Fruit fly (Drosophila melanogaster) whole organism, embryonic: ENCODE data around the gene Nost.

Experiments used
- Bgb ChIP-seq: fragments of 200-800 bp; sonication (Bioruptor generic); IDR thresholded peaks from 2 replicates; pipeline ENCODE4 v1.3.6; 2022; ENCODE audit warnings: missing biosample characterization, missing genetic modification characterization; ENCODE audit not compliant: partially characterized antibody
- Bteb2 ChIP-seq: fragments of 200-800 bp; sonication (Bioruptor generic); optimal IDR thresholded peaks from 2 replicates; lab custom pipeline; 2016; ENCODE audit warnings: missing biosample characterization, missing genetic modification characterization
- CG10321 ChIP-seq: fragments of 200-800 bp; sonication (Bioruptor generic); IDR thresholded peaks from 2 replicates; pipeline ENCODE4 v1.3.6; 2022; ENCODE audit warnings: missing biosample characterization, missing genetic modification characterization
- CG11560 ChIP-seq: fragments of 200-800 bp; sonication (Bioruptor generic); IDR thresholded peaks from 3 replicates; pipeline ENCODE4 v1.3.6; 2022; ENCODE audit warnings: missing biosample characterization, missing genetic modification characterization
- CG12219 ChIP-seq: fragments of 200-800 bp; sonication (Bioruptor generic); optimal IDR thresholded peaks from 3 replicates; lab custom pipeline; 2018; ENCODE audit warnings: missing biosample characterization, mild to moderate bottlenecking, missing genetic modification characterization
- CG14965 ChIP-seq: fragments of 200-800 bp; sonication (Bioruptor generic); optimal IDR thresholded peaks from 2 replicates; lab custom pipeline; 2016; ENCODE audit warnings: missing biosample characterization, missing genetic modification characterization, borderline replicate concordance
- CG2129 ChIP-seq: fragments of 200-800 bp; sonication (Bioruptor generic); IDR thresholded peaks from 2 replicates; pipeline ENCODE4 v1.3.6; 2022; ENCODE audit warnings: missing biosample characterization, missing genetic modification characterization; ENCODE audit not compliant: partially characterized antibody
- CG31365 ChIP-seq: fragments of 200-800 bp; sonication (Bioruptor generic); optimal IDR thresholded peaks from 2 replicates; lab custom pipeline; 2018; ENCODE audit warnings: missing biosample characterization, mild to moderate bottlenecking, missing genetic modification characterization
- CG3838 ChIP-seq: fragments of 200-800 bp; sonication (Bioruptor generic); optimal IDR thresholded peaks from 3 replicates; lab custom pipeline; 2016; ENCODE audit warnings: missing biosample characterization, missing genetic modification characterization
- CG4328 ChIP-seq: fragments of 200-800 bp; sonication (Bioruptor generic); optimal IDR thresholded peaks from 3 replicates; lab custom pipeline; 2017; ENCODE audit warnings: missing biosample characterization, missing genetic modification reagents, missing genetic modification characterization
- CG6765 ChIP-seq: fragments of 200-800 bp; sonication (Bioruptor generic); optimal IDR thresholded peaks from 3 replicates; lab custom pipeline; 2017; ENCODE audit warnings: missing biosample characterization, mild to moderate bottlenecking, missing genetic modification characterization
- CG6813 ChIP-seq: fragments of 200-800 bp; sonication (Bioruptor generic); optimal IDR thresholded peaks from 2 replicates; lab custom pipeline; 2017; ENCODE audit warnings: missing biosample characterization, missing genetic modification characterization, mild to moderate bottlenecking, moderate library complexity, missing genetic modification reagents
- CG7357 ChIP-seq: fragments of 200-800 bp; sonication (Bioruptor generic); IDR thresholded peaks from 3 replicates; pipeline ENCODE4 v1.3.6; 2022; ENCODE audit warnings: missing biosample characterization, missing genetic modification characterization
- CG7745 ChIP-seq: fragments of 200-800 bp; sonication (Bioruptor generic); optimal IDR thresholded peaks from 2 replicates; lab custom pipeline; 2018; ENCODE audit warnings: missing biosample characterization, mild to moderate bottlenecking, missing genetic modification characterization, moderate library complexity
- CG8359 ChIP-seq: fragments of 200-800 bp; sonication (Bioruptor generic); optimal IDR thresholded peaks from 2 replicates; lab custom pipeline; 2017; ENCODE audit warnings: missing biosample characterization, mild to moderate bottlenecking, missing genetic modification characterization, borderline replicate concordance
- CG8944 ChIP-seq: fragments of 200-800 bp; sonication (Bioruptor generic); optimal IDR thresholded peaks from 3 replicates; lab custom pipeline; 2016; ENCODE audit warnings: missing biosample characterization, missing genetic modification characterization
- CG9797 ChIP-seq: fragments of 200-800 bp; sonication (Bioruptor generic); optimal IDR thresholded peaks from 3 replicates; lab custom pipeline; 2018; ENCODE audit warnings: missing biosample characterization, mild to moderate bottlenecking, missing genetic modification characterization
- Dll ChIP-seq: fragments of 200-800 bp; sonication (Bioruptor generic); IDR thresholded peaks from 4 replicates; pipeline ENCODE4 v1.3.6; 2022; ENCODE audit warnings: missing biosample characterization, missing genetic modification characterization; ENCODE audit not compliant: partially characterized antibody
- HLH3B ChIP-seq: fragments of 200-800 bp; sonication (Bioruptor generic); IDR thresholded peaks from 2 replicates; pipeline ENCODE4 v1.3.6; 2022; ENCODE audit warnings: missing biosample characterization, missing genetic modification characterization
- HLH54F ChIP-seq: fragments of 200-800 bp; sonication (Bioruptor generic); optimal IDR thresholded peaks from 3 replicates; lab custom pipeline; 2016; ENCODE audit warnings: missing biosample characterization, missing genetic modification characterization
- Lim3 ChIP-seq: fragments of 200-800 bp; sonication (Bioruptor generic); IDR thresholded peaks from 2 replicates; pipeline ENCODE4 v1.3.6; 2022; ENCODE audit warnings: missing biosample characterization, missing genetic modification characterization
- Max ChIP-seq: fragments of 200-800 bp; sonication (Bioruptor generic); optimal IDR thresholded peaks from 2 replicates; lab custom pipeline; 2016; ENCODE audit warnings: missing biosample characterization, mild to moderate bottlenecking, missing genetic modification characterization
- Med ChIP-seq: fragments of 200-800 bp; sonication (Bioruptor generic); peaks from one replicate; lab custom pipeline; 2016; ENCODE audit warnings: missing biosample characterization, missing genetic modification characterization, mild to moderate bottlenecking, inconsistent platforms, moderate library complexity
- Mrtf ChIP-seq: fragments of 200-800 bp; sonication (Bioruptor generic); IDR thresholded peaks from 3 replicates; pipeline ENCODE4 v1.3.6; 2022; ENCODE audit warnings: missing biosample characterization, missing genetic modification characterization
- NC2β ChIP-seq: fragments of 200-800 bp; sonication (Bioruptor generic); optimal IDR thresholded peaks from 2 replicates; lab custom pipeline; 2016; ENCODE audit warnings: missing biosample characterization, missing genetic modification characterization
- Nf-YB ChIP-seq: fragments of 200-800 bp; sonication (Bioruptor generic); optimal IDR thresholded peaks from 3 replicates; lab custom pipeline; 2019; ENCODE audit warnings: missing biosample characterization, mild to moderate bottlenecking, missing genetic modification characterization, moderate library complexity
- Nf-YC ChIP-seq: fragments of 200-800 bp; optimal IDR thresholded peaks from 3 replicates; lab custom pipeline; 2019; ENCODE audit warnings: missing biosample characterization, mild to moderate bottlenecking, missing genetic modification characterization, moderate library complexity
- Oaz ChIP-seq: fragments of 200-800 bp; sonication (Bioruptor generic); IDR thresholded peaks from 2 replicates; pipeline ENCODE4 v1.3.6; 2022; ENCODE audit warnings: missing biosample characterization, missing genetic modification characterization
- Ptx1 ChIP-seq: fragments of 200-800 bp; sonication (Bioruptor generic); IDR thresholded peaks from 2 replicates; pipeline ENCODE4 v1.3.6; 2022; ENCODE audit warnings: missing biosample characterization, missing genetic modification characterization
- Rx ChIP-seq: fragments of 200-800 bp; sonication (Bioruptor generic); IDR thresholded peaks from 2 replicates; pipeline ENCODE4 v1.3.6; 2022; ENCODE audit warnings: missing biosample characterization, missing genetic modification characterization
- Sin3A ChIP-seq: fragments of >200 bp; optimal IDR thresholded peaks from 2 replicates; lab custom pipeline; 2018
- Sry-δ ChIP-seq: fragments of 200-800 bp; sonication (Bioruptor generic); optimal IDR thresholded peaks from 2 replicates; lab custom pipeline; 2016; ENCODE audit warnings: missing biosample characterization, missing genetic modification characterization
- Xrp1 ChIP-seq: fragments of 200-800 bp; sonication (Bioruptor generic); IDR thresholded peaks from 2 replicates; pipeline ENCODE4 v1.3.6; 2022; ENCODE audit warnings: missing biosample characterization, missing genetic modification characterization
- ac ChIP-seq: fragments of 200-800 bp; sonication (Bioruptor generic); optimal IDR thresholded peaks from 3 replicates; lab custom pipeline; 2017; ENCODE audit warnings: missing biosample characterization, mild to moderate bottlenecking, missing genetic modification characterization
- amos ChIP-seq: fragments of 200-800 bp; sonication (Bioruptor generic); IDR thresholded peaks from 2 replicates; pipeline ENCODE4 v1.3.6; 2022; ENCODE audit warnings: missing biosample characterization, missing genetic modification characterization; ENCODE audit not compliant: partially characterized antibody
- ara ChIP-seq: fragments of 200-800 bp; sonication (Bioruptor generic); IDR thresholded peaks from 2 replicates; pipeline ENCODE4 v1.3.6; 2022; ENCODE audit warnings: missing biosample characterization, missing genetic modification characterization
- bbx ChIP-seq: fragments of 200-800 bp; sonication (Bioruptor generic); IDR thresholded peaks from 2 replicates; pipeline ENCODE4 v1.3.6; 2022; ENCODE audit warnings: missing biosample characterization, missing genetic modification characterization; ENCODE audit not compliant: partially characterized antibody
- bowl ChIP-seq: fragments of 200-800 bp; sonication (Bioruptor generic); IDR thresholded peaks from 2 replicates; pipeline ENCODE4 v1.3.6; 2022; ENCODE audit warnings: missing biosample characterization, missing genetic modification characterization
- btn ChIP-seq: fragments of 200-800 bp; sonication (Bioruptor generic); optimal IDR thresholded peaks from 2 replicates; lab custom pipeline; 2016; ENCODE audit warnings: missing biosample characterization, missing genetic modification characterization
- gce ChIP-seq: fragments of 200-800 bp; sonication (Bioruptor generic); IDR thresholded peaks from 3 replicates; pipeline ENCODE4 v1.3.6; 2022; ENCODE audit warnings: missing biosample characterization, missing genetic modification characterization
- ind ChIP-seq: fragments of 200-800 bp; sonication (Bioruptor generic); optimal IDR thresholded peaks from 3 replicates; lab custom pipeline; 2016; ENCODE audit warnings: missing biosample characterization, missing genetic modification characterization
- insv ChIP-seq, 2 experiments: fragments of 200-800 bp; sonication (Bioruptor generic); optimal IDR thresholded peaks; 3 replicates each; lab custom pipeline; 2016 to 2018; ENCODE audit warnings: missing biosample characterization in 2 of 2, missing genetic modification characterization in 2 of 2
- mld ChIP-seq: fragments of 200-800 bp; sonication (Bioruptor generic); IDR thresholded peaks from 3 replicates; pipeline ENCODE4 v1.3.6; 2022; ENCODE audit warnings: missing biosample characterization, missing genetic modification characterization; ENCODE audit not compliant: partially characterized antibody
- p53 ChIP-seq: fragments of 200-800 bp; sonication (Bioruptor generic); optimal IDR thresholded peaks from 2 replicates; lab custom pipeline; 2016; ENCODE audit warnings: missing biosample characterization, missing genetic modification characterization
- pfk ChIP-seq: fragments of 200-800 bp; sonication (Bioruptor generic); optimal IDR thresholded peaks from 2 replicates; lab custom pipeline; 2018; ENCODE audit warnings: missing biosample characterization, mild to moderate bottlenecking, missing genetic modification characterization, moderate library complexity
- prd ChIP-seq, 3 experiments: fragments of >200 bp in 2 of 3; fragments of 200-800 bp in 1 of 3; sonication (Bioruptor generic) in 1 of 3; optimal IDR thresholded peaks in 2 of 3; IDR thresholded peaks in 1 of 3; 2 replicates in 2 of 3; 3 replicates in 1 of 3; pipeline versions ENCODE4 v1.3.6 to Lab custom; 2017 to 2022; ENCODE audit warnings: missing biosample characterization in 1 of 3, missing genetic modification characterization in 1 of 3
- psq ChIP-seq: fragments of 200-800 bp; sonication (Bioruptor generic); optimal IDR thresholded peaks from 2 replicates; lab custom pipeline; 2017; ENCODE audit warnings: missing biosample characterization, missing genetic modification characterization
- slp2 ChIP-seq: fragments of 200-800 bp; sonication (Bioruptor generic); optimal IDR thresholded peaks from 2 replicates; lab custom pipeline; 2016; ENCODE audit warnings: missing biosample characterization, missing genetic modification characterization
- tna ChIP-seq: fragments of 200-800 bp; sonication (Bioruptor generic); IDR thresholded peaks from 2 replicates; pipeline ENCODE4 v1.3.6; 2022; ENCODE audit warnings: missing biosample characterization, missing genetic modification characterization; ENCODE audit not compliant: partially characterized antibody
- usp ChIP-seq: fragments of >200 bp; optimal IDR thresholded peaks from 2 replicates; lab custom pipeline; 2017; ENCODE audit warnings: missing biosample characterization, missing genetic modification characterization

The Nost gene

dm6 chrX:9080962-9081361, 51.0 kb downstream of the Nost start, which contains the start of the genes CG7246 and HP1b (continued):
- TF ChIP-seq CG31365 (tag; lab: Kevin White, UChicago), result no peak
- peak; percentile 77 for TF ChIP-seq Sry-δ (GFP tag; lab: Kevin White, UChicago)
- peak; percentile 44 for TF ChIP-seq HLH54F (GFP tag; lab: Kevin White, UChicago)
- TF ChIP-seq gce (GFP tag; lab: Robert Waterston, UW), result no peak
- peak; percentile 68 for TF ChIP-seq HLH3B (GFP tag; lab: Robert Waterston, UW)
- TF ChIP-seq tna (GFP tag; lab: Robert Waterston, UW), result no peak
- TF ChIP-seq Xrp1 (GFP tag; lab: Robert Waterston, UW), result peak; percentile 87
- TF ChIP-seq Ptx1 (GFP tag; lab: Robert Waterston, UW), result peak; percentile 84
- TF ChIP-seq Bgb (GFP tag; lab: Robert Waterston, UW), result peak; percentile 72
- TF ChIP-seq ara (GFP tag; lab: Robert Waterston, UW), result peak; percentile 54; the same call in 1 of the 2 replicates
- 0 out of 2 replicates have a peak, but pooled peaks have one; percentile 13 for TF ChIP-seq Lim3 (GFP tag; lab: Robert Waterston, UW)
- TF ChIP-seq CG7357 (GFP tag; lab: Robert Waterston, UW), result peak; percentile 11; the same call in 1 of the 3 replicates
- no peak for TF ChIP-seq CG7745 (tag; lab: Kevin White, UChicago)
- TF ChIP-seq mld (GFP tag; lab: Robert Waterston, UW), result no peak
- no peak for TF ChIP-seq CG8944
- TF ChIP-seq NC2β (GFP tag; lab: Kevin White, UChicago), result no peak
- no peak for TF ChIP-seq pfk (GFP tag; lab: Kevin White, UChicago)
- TF ChIP-seq CG3838 (GFP tag; lab: Kevin White, UChicago), result no peak
- TF ChIP-seq Nf-YC (tag; lab: Kevin White, UChicago), result peak; percentile 64
- no peak for TF ChIP-seq CG10321 (GFP tag; lab: Robert Waterston, UW)
- peak; percentile 8; the same call in 1 of the 3 replicates for TF ChIP-seq Mrtf (GFP tag; lab: Robert Waterston, UW)
- peak; percentile 45 for TF ChIP-seq Rx (GFP tag; lab: Robert Waterston, UW)
- 0 out of 2 replicates have a peak, but pooled peaks have one; percentile 30 for TF ChIP-seq CG2129 (GFP tag; lab: Robert Waterston, UW)
- peak; percentile 90 for TF ChIP-seq Med (GFP tag; lab: Kevin White, UChicago)
- no peak for TF ChIP-seq prd (optimal IDR thresholded peaks at IDR 0.05; lab: Kevin White, UChicago)
- TF ChIP-seq prd (GFP tag; IDR thresholded peaks at IDR 0.05; lab: Robert Waterston, UW), result peak; percentile 84
- TF ChIP-seq CG14965 (GFP tag; lab: Kevin White, UChicago), result no peak
- TF ChIP-seq CG11560 (tag; lab: Robert Waterston, UW), result peak; percentile 40; the same call in 1 of the 3 replicates
- TF ChIP-seq CG9797 (GFP tag; lab: Kevin White, UChicago), result no peak
- TF ChIP-seq btn (GFP tag; lab: Kevin White, UChicago), result no peak
- TF ChIP-seq CG6765 (GFP tag; lab: Kevin White, UChicago), result peak; percentile 30
- no peak for TF ChIP-seq Sin3A (lab: Kevin White, UChicago)
- 0 out of 2 replicates have a peak, but pooled peaks have one; percentile 50 for TF ChIP-seq bowl (GFP tag; lab: Robert Waterston, UW)
- peak; percentile 39 for TF ChIP-seq CG4328 (GFP tag; lab: Kevin White, UChicago)
- peak; percentile 72 for TF ChIP-seq Max (GFP tag; lab: Kevin White, UChicago)
- TF ChIP-seq CG12219, result peak; percentile 3
- peak in 1 of 2 experiments; percentile 12 for TF ChIP-seq insv (GFP tag; optimal IDR thresholded peaks at IDR 0.05; lab: Kevin White, UChicago)
- TF ChIP-seq ac (GFP tag; lab: Kevin White, UChicago), result no peak
- TF ChIP-seq CG8359 (GFP tag; lab: Kevin White, UChicago), result no peak
- TF ChIP-seq amos (GFP tag; lab: Robert Waterston, UW), result peak; percentile 68; the same call in 1 of the 2 replicates
- peak; percentile 65 for TF ChIP-seq bbx (GFP tag; lab: Robert Waterston, UW)
- no peak for TF ChIP-seq Nf-YB (GFP tag; lab: Kevin White, UChicago)
- TF ChIP-seq ind, result peak; percentile 64
- no peak for TF ChIP-seq p53 (GFP tag; lab: Kevin White, UChicago)
- TF ChIP-seq Bteb2 (GFP tag; lab: Kevin White, UChicago), result peak; percentile 46
- TF ChIP-seq CG6813 (GFP tag; lab: Kevin White, UChicago), result no peak
- no peak for TF ChIP-seq slp2 (GFP tag; lab: Kevin White, UChicago)
- TF ChIP-seq Oaz (GFP tag; lab: Robert Waterston, UW), result peak; percentile 8; the same call in 1 of the 2 replicates
- peak; percentile 85 for TF ChIP-seq Dll (GFP tag; lab: Robert Waterston, UW)
- TF ChIP-seq usp (GFP tag; lab: Kevin White, UChicago), result no peak
- no peak for TF ChIP-seq psq (GFP tag; lab: Kevin White, UChicago)
